Fruit fly (Drosophila melanogaster) whole organism, embryonic: ENCODE data around the gene aux.

ENCODE experiments used
- Antp ChIP-seq: fragments of 200-800 bp; sonication (Bioruptor generic); optimal IDR thresholded peaks from 3 replicates; lab custom pipeline; 2016; ENCODE audit warnings: missing biosample characterization, missing genetic modification characterization
- Blimp-1 ChIP-seq: fragments of 200-800 bp; sonication (Bioruptor generic); optimal IDR thresholded peaks from 3 replicates; lab custom pipeline; 2018; ENCODE audit warnings: missing biosample characterization, missing genetic modification characterization, mild to moderate bottlenecking, moderate library complexity, missing genetic modification reagents
- CG10431 ChIP-seq: fragments of 200-800 bp; sonication (Bioruptor generic); optimal IDR thresholded peaks from 3 replicates; lab custom pipeline; 2018; ENCODE audit warnings: missing biosample characterization, mild to moderate bottlenecking, missing genetic modification characterization
- CG10462 ChIP-seq: fragments of 200-800 bp; sonication (Bioruptor generic); optimal IDR thresholded peaks from 2 replicates; lab custom pipeline; 2016; ENCODE audit warnings: missing biosample characterization, missing genetic modification characterization
- CG10543 ChIP-seq: fragments of 200-800 bp; sonication (Bioruptor generic); optimal IDR thresholded peaks from 3 replicates; lab custom pipeline; 2017; ENCODE audit warnings: missing biosample characterization, mild to moderate bottlenecking, missing genetic modification characterization, moderate library complexity
- CG13296 ChIP-seq: fragments of 200-800 bp; sonication (Bioruptor generic); optimal IDR thresholded peaks from 3 replicates; lab custom pipeline; 2018; ENCODE audit warnings: missing biosample characterization, mild to moderate bottlenecking, missing genetic modification characterization
- CG14441 ChIP-seq: fragments of 200-800 bp; sonication (Bioruptor generic); IDR thresholded peaks from 2 replicates; pipeline ENCODE4 v1.3.6; 2022; ENCODE audit warnings: missing biosample characterization, missing genetic modification characterization
- CG15269 ChIP-seq: fragments of 200-800 bp; sonication (Bioruptor generic); optimal IDR thresholded peaks from 2 replicates; lab custom pipeline; 2018; ENCODE audit warnings: missing biosample characterization, mild to moderate bottlenecking, missing genetic modification characterization, moderate library complexity
- CG16813 ChIP-seq: fragments of 200-800 bp; sonication (Bioruptor generic); IDR thresholded peaks from 3 replicates; pipeline ENCODE4 v1.3.6; 2022; ENCODE audit warnings: missing biosample characterization, missing genetic modification characterization; ENCODE audit not compliant: partially characterized antibody
- CG17359 ChIP-seq: fragments of 200-800 bp; sonication (Bioruptor generic); optimal IDR thresholded peaks from 3 replicates; lab custom pipeline; 2018; ENCODE audit warnings: missing biosample characterization, mild to moderate bottlenecking, missing genetic modification characterization, moderate library complexity
- CG17361 ChIP-seq: fragments of 200-800 bp; sonication (Bioruptor generic); IDR thresholded peaks from 3 replicates; pipeline ENCODE4 v1.3.6; 2022; ENCODE audit warnings: missing biosample characterization, missing genetic modification characterization
- CG17802 ChIP-seq: fragments of 200-800 bp; sonication (Bioruptor generic); optimal IDR thresholded peaks from 2 replicates; lab custom pipeline; 2018; ENCODE audit warnings: missing biosample characterization, mild to moderate bottlenecking, missing genetic modification characterization, moderate library complexity
- CG2199 ChIP-seq: fragments of 200-800 bp; sonication (Bioruptor generic); IDR thresholded peaks from 3 replicates; pipeline ENCODE4 v1.3.6; 2022; ENCODE audit warnings: missing biosample characterization, missing genetic modification characterization
- CG30403 ChIP-seq: fragments of 200-800 bp; sonication (Bioruptor generic); optimal IDR thresholded peaks from 3 replicates; lab custom pipeline; 2016; ENCODE audit warnings: missing biosample characterization, missing genetic modification characterization
- CG31388 ChIP-seq: fragments of 200-800 bp; sonication (Bioruptor generic); optimal IDR thresholded peaks from 2 replicates; lab custom pipeline; 2016; ENCODE audit warnings: missing biosample characterization, missing genetic modification characterization
- CG34422 ChIP-seq: fragments of 200-800 bp; sonication (Bioruptor generic); IDR thresholded peaks from 3 replicates; pipeline ENCODE4 v1.3.6; 2022; ENCODE audit warnings: missing biosample characterization, missing genetic modification characterization
- CG4854 ChIP-seq: fragments of 200-800 bp; sonication (Bioruptor generic); optimal IDR thresholded peaks from 2 replicates; lab custom pipeline; 2016; ENCODE audit warnings: missing biosample characterization, missing genetic modification characterization, inconsistent platforms
- CG6813 ChIP-seq: fragments of 200-800 bp; sonication (Bioruptor generic); optimal IDR thresholded peaks from 2 replicates; lab custom pipeline; 2017; ENCODE audit warnings: missing biosample characterization, missing genetic modification characterization, mild to moderate bottlenecking, moderate library complexity, missing genetic modification reagents
- CG8924 ChIP-seq: fragments of 200-800 bp; optimal IDR thresholded peaks from 3 replicates; lab custom pipeline; 2019; ENCODE audit warnings: missing biosample characterization, mild to moderate bottlenecking, missing genetic modification characterization, moderate library complexity
- CG9437 ChIP-seq: fragments of 200-800 bp; sonication (Bioruptor generic); optimal IDR thresholded peaks from 2 replicates; lab custom pipeline; 2018; ENCODE audit warnings: missing biosample characterization, mild to moderate bottlenecking, missing genetic modification characterization
- Camta ChIP-seq: fragments of 200-800 bp; sonication (Bioruptor generic); optimal IDR thresholded peaks from 2 replicates; lab custom pipeline; 2016; ENCODE audit warnings: missing biosample characterization, missing genetic modification characterization
- HmgD ChIP-seq: fragments of 200-800 bp; sonication (Bioruptor generic); optimal IDR thresholded peaks from 3 replicates; lab custom pipeline; 2016; ENCODE audit warnings: missing biosample characterization, missing genetic modification characterization
- Hr51 ChIP-seq, 2 experiments: fragments of 200-800 bp; sonication (Bioruptor generic); optimal IDR thresholded peaks; 2 replicates in 1 of 2; 3 replicates in 1 of 2; lab custom pipeline; 2016 to 2018; ENCODE audit warnings: missing biosample characterization in 2 of 2, missing genetic modification characterization in 2 of 2, mild to moderate bottlenecking in 1 of 2, moderate library complexity in 1 of 2
- MBD-R2 ChIP-seq: fragments of 200-800 bp; sonication (Bioruptor generic); IDR thresholded peaks from 2 replicates; pipeline ENCODE4 v1.3.6; 2022; ENCODE audit warnings: missing biosample characterization, missing genetic modification characterization
- Med ChIP-seq: fragments of 200-800 bp; sonication (Bioruptor generic); peaks from one replicate; lab custom pipeline; 2016; ENCODE audit warnings: missing biosample characterization, missing genetic modification characterization, mild to moderate bottlenecking, inconsistent platforms, moderate library complexity
- Meics ChIP-seq: fragments of 200-800 bp; sonication (Bioruptor generic); optimal IDR thresholded peaks from 2 replicates; lab custom pipeline; 2017; ENCODE audit warnings: missing biosample characterization, mild to moderate bottlenecking, missing genetic modification characterization
- Sox100B ChIP-seq: fragments of 200-800 bp; sonication (Bioruptor generic); optimal IDR thresholded peaks from 3 replicates; lab custom pipeline; 2018; ENCODE audit warnings: missing biosample characterization, mild to moderate bottlenecking, missing genetic modification characterization
- Spps ChIP-seq: fragments of 200-800 bp; sonication (Bioruptor generic); optimal IDR thresholded peaks from 2 replicates; lab custom pipeline; 2018; ENCODE audit warnings: missing biosample characterization, mild to moderate bottlenecking, missing genetic modification characterization
- ab ChIP-seq: fragments of 200-800 bp; sonication (Bioruptor generic); optimal IDR thresholded peaks from 2 replicates; lab custom pipeline; 2016; ENCODE audit warnings: missing biosample characterization, missing genetic modification characterization
- bab2 ChIP-seq: fragments of 200-800 bp; sonication (Bioruptor generic); optimal IDR thresholded peaks from 2 replicates; lab custom pipeline; 2016; ENCODE audit warnings: missing biosample characterization, missing genetic modification characterization
- ci ChIP-seq: fragments of 200-800 bp; sonication (Bioruptor generic); IDR thresholded peaks from 3 replicates; pipeline ENCODE4 v1.3.6; 2022; ENCODE audit warnings: missing biosample characterization, missing genetic modification characterization
- cwo ChIP-seq: fragments of 200-800 bp; sonication (Bioruptor generic); optimal IDR thresholded peaks from 3 replicates; lab custom pipeline; 2017; ENCODE audit warnings: missing biosample characterization, missing genetic modification characterization, mild to moderate bottlenecking, moderate library complexity, missing genetic modification reagents
- dan ChIP-seq: fragments of 200-800 bp; sonication (Bioruptor generic); IDR thresholded peaks from 2 replicates; pipeline ENCODE4 v1.3.6; 2022; ENCODE audit warnings: missing biosample characterization, missing genetic modification characterization
- dysf ChIP-seq: fragments of 200-800 bp; sonication (Bioruptor generic); IDR thresholded peaks from 3 replicates; pipeline ENCODE4 v1.3.6; 2022; ENCODE audit warnings: missing biosample characterization, missing genetic modification characterization
- ewg ChIP-seq: fragments of 200-800 bp; sonication (Bioruptor generic); optimal IDR thresholded peaks from 3 replicates; lab custom pipeline; 2017; ENCODE audit warnings: mild to moderate bottlenecking, missing biosample characterization, missing genetic modification reagents, missing genetic modification characterization
- gcm ChIP-seq: fragments of 200-800 bp; sonication (Bioruptor generic); optimal IDR thresholded peaks from 2 replicates; lab custom pipeline; 2019; ENCODE audit warnings: missing biosample characterization, mild to moderate bottlenecking, missing genetic modification characterization, moderate library complexity
- gem ChIP-seq: fragments of 200-800 bp; sonication (Bioruptor generic); optimal IDR thresholded peaks from 2 replicates; lab custom pipeline; 2019; ENCODE audit warnings: missing biosample characterization, mild to moderate bottlenecking, missing genetic modification characterization, moderate library complexity
- h ChIP-seq: fragments of >200 bp; optimal IDR thresholded peaks from 2 replicates; lab custom pipeline; 2017
- knrl ChIP-seq: fragments of 200-800 bp; sonication (Bioruptor generic); IDR thresholded peaks from 3 replicates; pipeline ENCODE4 v1.3.6; 2022; ENCODE audit warnings: missing biosample characterization, missing genetic modification characterization; ENCODE audit not compliant: partially characterized antibody
- pfk ChIP-seq: fragments of 200-800 bp; sonication (Bioruptor generic); optimal IDR thresholded peaks from 2 replicates; lab custom pipeline; 2018; ENCODE audit warnings: missing biosample characterization, mild to moderate bottlenecking, missing genetic modification characterization, moderate library complexity
- sqz ChIP-seq: fragments of 200-800 bp; sonication (Bioruptor generic); optimal IDR thresholded peaks from 3 replicates; lab custom pipeline; 2018; ENCODE audit warnings: missing biosample characterization, mild to moderate bottlenecking, missing genetic modification characterization
- sr ChIP-seq: fragments of 200-800 bp; sonication (Bioruptor generic); IDR thresholded peaks from 3 replicates; pipeline ENCODE4 v1.3.6; 2022; ENCODE audit warnings: missing biosample characterization, missing genetic modification characterization
- sug ChIP-seq: fragments of 200-800 bp; optimal IDR thresholded peaks from 2 replicates; lab custom pipeline; 2019; ENCODE audit warnings: missing biosample characterization, mild to moderate bottlenecking, missing genetic modification characterization, moderate library complexity
- tll ChIP-seq, 2 experiments: fragments of 200-800 bp in 1 of 2; fragments of >200 bp in 1 of 2; sonication (Bioruptor generic) in 1 of 2; optimal IDR thresholded peaks; 2 replicates each; lab custom pipeline; 2017 to 2019; ENCODE audit warnings: missing biosample characterization in 2 of 2, missing genetic modification characterization in 2 of 2, mild to moderate bottlenecking in 1 of 2, moderate library complexity in 1 of 2
- vvl ChIP-seq: fragments of 200-800 bp; sonication (Bioruptor generic); IDR thresholded peaks from 2 replicates; pipeline ENCODE4 v1.3.6; 2022; ENCODE audit warnings: missing biosample characterization, missing genetic modification characterization
- yki ChIP-seq: fragments of >200 bp; optimal IDR thresholded peaks from 3 replicates; lab custom pipeline; 2018
- zen ChIP-seq: fragments of 200-800 bp; sonication (Bioruptor generic); optimal IDR thresholded peaks from 3 replicates; lab custom pipeline; 2018; ENCODE audit warnings: missing biosample characterization, mild to moderate bottlenecking, missing genetic modification characterization, moderate library complexity
- zfh1 ChIP-seq: fragments of 200-800 bp; sonication (Bioruptor generic); IDR thresholded peaks from 3 replicates; pipeline ENCODE4 v1.3.6; 2022; ENCODE audit warnings: missing biosample characterization, missing genetic modification characterization

The aux gene

dm6 chr3R:4174975-4175374 lies 36.6 kb upstream of the aux start (continued):
- no peak for TF ChIP-seq CG4854 (GFP tag; lab: Kevin White, UChicago)
- no peak for TF ChIP-seq CG6813 (GFP tag; lab: Kevin White, UChicago)
- TF ChIP-seq CG9437, result peak; percentile 12
- no peak for TF ChIP-seq zfh1
- TF ChIP-seq gcm (GFP tag; lab: Kevin White, UChicago), result no peak
- no peak for TF ChIP-seq sr
- TF ChIP-seq ci, result no peak
- TF ChIP-seq dan, result no peak
- TF ChIP-seq yki, result peak; percentile 17
- TF ChIP-seq CG13296 (GFP tag; lab: Kevin White, UChicago), result no peak
- TF ChIP-seq CG10543 (GFP tag; lab: Kevin White, UChicago), result peak; percentile 11

DNA sequence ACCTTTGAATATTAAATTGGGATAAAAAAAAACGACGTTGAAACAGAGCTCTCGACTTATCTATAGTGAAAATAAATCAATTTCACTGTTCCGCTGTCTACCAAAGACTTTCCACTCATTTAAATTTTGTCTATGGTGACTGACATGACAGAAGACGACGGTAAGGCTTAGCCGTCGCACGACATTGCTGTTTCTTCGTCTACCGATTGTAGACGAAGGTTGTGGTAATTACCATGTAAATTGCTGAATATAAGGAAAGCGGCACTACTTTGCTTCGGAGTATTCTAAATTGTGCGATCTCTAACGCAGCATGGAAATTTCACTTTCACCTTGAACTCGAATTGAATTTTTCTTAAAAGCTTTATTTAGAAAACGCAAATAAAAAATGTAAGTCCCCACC lies 34.9 kb upstream of the aux start:
- TF ChIP-seq CG8924, result no peak
- no peak for TF ChIP-seq bab2 (GFP tag; lab: Kevin White, UChicago)
- TF ChIP-seq CG31388 (GFP tag; lab: Kevin White, UChicago), result no peak
- TF ChIP-seq pfk (GFP tag; lab: Kevin White, UChicago), result no peak
- TF ChIP-seq Blimp-1 (GFP tag; lab: Kevin White, UChicago), result peak; percentile 69
- TF ChIP-seq ewg (GFP tag; lab: Kevin White, UChicago), result no peak
- no peak for TF ChIP-seq HmgD (GFP tag; lab: Kevin White, UChicago)
- no peak for TF ChIP-seq cwo (GFP tag; lab: Kevin White, UChicago)
- TF ChIP-seq zen, result peak; percentile 14
- TF ChIP-seq dysf (GFP tag; lab: Robert Waterston, UW), result no peak
- TF ChIP-seq h (lab: Kevin White, UChicago), result no peak
- peak; percentile 28 for TF ChIP-seq CG10431 (GFP tag; lab: Kevin White, UChicago)
- TF ChIP-seq Spps, result no peak
- no peak for TF ChIP-seq ab (GFP tag; lab: Kevin White, UChicago)
- peak; percentile 59; the same call in 2 of the 3 replicates for TF ChIP-seq CG2199 (GFP tag; lab: Robert Waterston, UW)
- TF ChIP-seq CG34422 (GFP tag; lab: Robert Waterston, UW), result no peak
- no peak for TF ChIP-seq CG10462 (GFP tag; lab: Kevin White, UChicago)
- TF ChIP-seq MBD-R2 (GFP tag; lab: Robert Waterston, UW), result no peak
- no peak for TF ChIP-seq sqz (GFP tag; lab: Kevin White, UChicago)

DNA sequence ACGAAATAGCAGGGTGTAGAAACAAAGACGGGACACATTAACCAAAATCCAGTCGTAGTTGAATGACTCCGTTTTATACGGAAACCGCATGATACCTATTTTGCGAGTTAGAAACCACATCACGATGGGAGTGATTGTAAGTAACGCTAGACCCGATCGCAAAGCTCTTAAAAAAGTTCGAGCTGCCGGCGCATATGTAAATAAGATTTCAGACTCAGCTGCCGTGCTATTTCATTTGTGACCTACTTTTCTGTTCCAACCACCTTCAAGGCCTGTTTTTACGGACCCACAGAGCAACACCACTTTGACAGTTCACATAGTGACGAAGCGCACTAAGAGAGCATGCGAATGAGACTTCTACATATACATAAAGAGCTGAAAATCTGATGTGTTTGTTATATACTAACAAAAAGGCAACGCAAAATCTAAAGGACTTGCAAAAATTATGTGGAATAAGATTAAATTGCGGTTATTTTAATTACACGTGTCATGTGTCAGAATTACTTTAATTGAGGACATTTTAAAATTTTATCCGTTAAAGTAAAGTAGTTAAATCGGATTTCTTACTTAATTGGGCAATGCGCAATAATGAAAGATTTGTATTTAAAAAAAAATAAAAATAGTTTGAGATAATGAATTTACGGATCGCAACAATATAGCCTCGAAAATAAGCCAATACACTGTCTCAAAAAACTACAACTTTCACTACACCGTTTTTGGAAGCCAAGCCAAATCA lies 32.7 kb upstream of the aux start:
- TF ChIP-seq Med (GFP tag; lab: Kevin White, UChicago) (peak; percentile 57), CG16813 (no peak), CG14441 (no peak), Hr51 (GFP tag; optimal IDR thresholded peaks at IDR 0.05; lab: Kevin White, UChicago) (peak in 1 of 2 experiments; percentile 11), gem (tag; lab: Kevin White, UChicago) (peak; percentile 12), Antp (GFP tag; lab: Kevin White, UChicago) (peak; percentile 12), Camta (GFP tag; lab: Kevin White, UChicago) (no peak), CG15269 (tag; lab: Kevin White, UChicago) (peak; percentile 9), sug (tag; lab: Kevin White, UChicago) (no peak), tll (GFP tag; optimal IDR thresholded peaks at IDR 0.05; lab: Kevin White, UChicago) (no peak), CG30403 (peak; percentile 22), CG9437 (peak; percentile 3), knrl (no peak), CG17802 (peak; percentile 47), vvl (GFP tag; lab: Robert Waterston, UW) (peak; percentile 52; the same call in 1 of the 2 replicates), CG17361 (GFP tag; lab: Robert Waterston, UW) (0 out of 3 replicates have a peak, but pooled peaks have one; percentile 12), Blimp-1 (GFP tag; lab: Kevin White, UChicago) (peak; percentile 9), Sox100B (GFP tag; lab: Kevin White, UChicago) (peak; percentile 0), Meics (GFP tag; lab: Kevin White, UChicago) (peak; percentile 93), CG2199 (GFP tag; lab: Robert Waterston, UW) (peak; percentile 85), CG17359 (no peak)
